Fruit fly (Drosophila melanogaster) whole organism: Measurements from ENCODE around the gene CG15628.

Experiments
- CG8478 ChIP-seq: fragments of >200 bp; optimal IDR thresholded peaks from 2 replicates; lab custom pipeline; 2018; ENCODE audit warnings: inconsistent platforms
- Dll ChIP-seq: fragments of >200 bp; optimal IDR thresholded peaks from 2 replicates; lab custom pipeline; 2017
- pan ChIP-seq: fragments of >200 bp; optimal IDR thresholded peaks from 2 replicates; lab custom pipeline; 2017
- psq ChIP-seq: fragments of >200 bp; optimal IDR thresholded peaks from 2 replicates; lab custom pipeline; 2017

- TF ChIP-seq psq (lab: Kevin White, UChicago) (no peak), pan (no peak), CG8478 (lab: Kevin White, UChicago) (no peak), Dll (peak; percentile 58)
Observed at dm6 chr2L:4810697-4811490, 10.7 kb upstream of the CG15628 start.
